Fruit fly (Drosophila melanogaster) whole organism, adult: Measurements from ENCODE around the gene CG11586.
A peak's percentile ranks its signal among the peaks of the same experiment; 100 is the strongest.

Source experiments
- CG1620 ChIP-seq: fragments of 200-800 bp; sonication (Bioruptor generic); optimal IDR thresholded peaks from 2 replicates; lab custom pipeline; 2016; ENCODE audit warnings: missing biosample characterization, missing genetic modification characterization
- Clk ChIP-seq: fragments of 200-800 bp; sonication (Bioruptor generic); optimal IDR thresholded peaks from 2 replicates; lab custom pipeline; 2017; ENCODE audit warnings: missing biosample characterization, missing genetic modification characterization
- Crg-1 ChIP-seq: fragments of 200-800 bp; sonication (Bioruptor generic); optimal IDR thresholded peaks from 2 replicates; lab custom pipeline; 2016; ENCODE audit warnings: missing biosample characterization, missing genetic modification characterization
- Hr96 ChIP-seq: fragments of 200-800 bp; sonication (Bioruptor generic); optimal IDR thresholded peaks from 2 replicates; lab custom pipeline; 2016; ENCODE audit warnings: missing biosample characterization, missing genetic modification characterization
- Mnt ChIP-seq: fragments of 200-800 bp; sonication (Bioruptor generic); optimal IDR thresholded peaks from 2 replicates; lab custom pipeline; 2016; ENCODE audit warnings: missing biosample characterization, mild to moderate bottlenecking, missing genetic modification characterization
- cnc ChIP-seq, 2 experiments: fragments of >200 bp; optimal IDR thresholded peaks; 2 replicates each; lab custom pipeline; 2017
- kay ChIP-seq: fragments of 200-800 bp; sonication (Bioruptor generic); peaks from one replicate; lab custom pipeline; 2016; ENCODE audit warnings: missing biosample characterization, missing genetic modification characterization, borderline replicate concordance
- ovo ChIP-seq: fragments of 200-800 bp; sonication (Bioruptor generic); optimal IDR thresholded peaks from 2 replicates; lab custom pipeline; 2016; ENCODE audit warnings: missing biosample characterization, missing genetic modification characterization
- toe ChIP-seq: fragments of 200-800 bp; sonication (Bioruptor generic); optimal IDR thresholded peaks from 2 replicates; lab custom pipeline; 2016; ENCODE audit warnings: missing biosample characterization, missing genetic modification characterization

- TF ChIP-seq cnc (optimal IDR thresholded peaks at IDR 0.05; lab: Kevin White, UChicago) = no peak
- no peak for TF ChIP-seq toe (GFP tag; lab: Kevin White, UChicago)
- TF ChIP-seq kay = no peak
- no peak for TF ChIP-seq ovo (GFP tag; lab: Kevin White, UChicago)
- TF ChIP-seq Clk (GFP tag; lab: Kevin White, UChicago) = no peak
- peak; percentile 79 for TF ChIP-seq Mnt (GFP tag; lab: Kevin White, UChicago)
- TF ChIP-seq Hr96 (GFP tag; lab: Kevin White, UChicago) = no peak
- TF ChIP-seq Crg-1 = no peak
- TF ChIP-seq CG1620 (GFP tag; lab: Kevin White, UChicago) = no peak
These were observed 8.5 kb downstream of the CG11586 start for dm6 chr3L:4253611-4254300.
